Fruit fly (Drosophila melanogaster) whole organism, embryonic: ENCODE measurements around the gene Rbf2.

ENCODE experiments used
- B-H1 ChIP-seq: fragments of 200-800 bp; sonication (Bioruptor generic); IDR thresholded peaks from 3 replicates; pipeline ENCODE4 v1.3.6; 2022; ENCODE audit warnings: missing biosample characterization, missing genetic modification characterization
- Blimp-1 ChIP-seq: fragments of 200-800 bp; sonication (Bioruptor generic); optimal IDR thresholded peaks from 3 replicates; lab custom pipeline; 2018; ENCODE audit warnings: missing biosample characterization, missing genetic modification characterization, mild to moderate bottlenecking, moderate library complexity, missing genetic modification reagents
- CG1024 ChIP-seq: fragments of 200-800 bp; sonication (Bioruptor generic); IDR thresholded peaks from 2 replicates; pipeline ENCODE4 v1.3.6; 2022; ENCODE audit warnings: missing biosample characterization, missing genetic modification characterization
- CG10565 ChIP-seq: fragments of 200-800 bp; sonication (Bioruptor generic); optimal IDR thresholded peaks from 3 replicates; lab custom pipeline; 2016; ENCODE audit warnings: missing biosample characterization, mild to moderate bottlenecking, missing genetic modification characterization
- CG12769 ChIP-seq: fragments of 200-800 bp; sonication (Bioruptor generic); optimal IDR thresholded peaks from 2 replicates; lab custom pipeline; 2019; ENCODE audit warnings: missing biosample characterization, mild to moderate bottlenecking, missing genetic modification characterization, moderate library complexity
- CG15269 ChIP-seq: fragments of 200-800 bp; sonication (Bioruptor generic); optimal IDR thresholded peaks from 2 replicates; lab custom pipeline; 2018; ENCODE audit warnings: missing biosample characterization, mild to moderate bottlenecking, missing genetic modification characterization, moderate library complexity
- CG1603 ChIP-seq: fragments of 200-800 bp; sonication (Bioruptor generic); optimal IDR thresholded peaks from 2 replicates; lab custom pipeline; 2019; ENCODE audit warnings: missing biosample characterization, mild to moderate bottlenecking, missing genetic modification characterization, moderate library complexity
- CG17186 ChIP-seq: fragments of 200-800 bp; sonication (Bioruptor generic); optimal IDR thresholded peaks from 3 replicates; lab custom pipeline; 2017; ENCODE audit warnings: missing biosample characterization, missing genetic modification reagents, missing genetic modification characterization
- CG17359 ChIP-seq: fragments of 200-800 bp; sonication (Bioruptor generic); optimal IDR thresholded peaks from 3 replicates; lab custom pipeline; 2018; ENCODE audit warnings: missing biosample characterization, mild to moderate bottlenecking, missing genetic modification characterization, moderate library complexity
- CG17568 ChIP-seq: fragments of 200-800 bp; sonication (Bioruptor generic); optimal IDR thresholded peaks from 2 replicates; lab custom pipeline; 2018; ENCODE audit warnings: missing biosample characterization, mild to moderate bottlenecking, missing genetic modification characterization, moderate library complexity
- CG17612 ChIP-seq: fragments of 200-800 bp; sonication (Bioruptor generic); IDR thresholded peaks from 2 replicates; pipeline ENCODE4 v1.3.6; 2022; ENCODE audit warnings: missing biosample characterization, missing genetic modification characterization
- CG18619 ChIP-seq: fragments of 200-800 bp; sonication (Bioruptor generic); optimal IDR thresholded peaks from 3 replicates; lab custom pipeline; 2017; ENCODE audit warnings: missing biosample characterization, mild to moderate bottlenecking, missing genetic modification characterization
- CG2678 ChIP-seq: fragments of 200-800 bp; sonication (Bioruptor generic); optimal IDR thresholded peaks from 3 replicates; lab custom pipeline; 2019; ENCODE audit warnings: missing biosample characterization, mild to moderate bottlenecking, missing genetic modification characterization, moderate library complexity
- CG2889 ChIP-seq: fragments of 200-800 bp; sonication (Bioruptor generic); IDR thresholded peaks from 3 replicates; pipeline ENCODE4 v1.3.6; 2022; ENCODE audit warnings: missing biosample characterization, missing genetic modification characterization
- CG30431 ChIP-seq: fragments of 200-800 bp; sonication (Bioruptor generic); optimal IDR thresholded peaks from 2 replicates; lab custom pipeline; 2017; ENCODE audit warnings: missing biosample characterization, missing genetic modification characterization
- CG3407 ChIP-seq: fragments of 200-800 bp; sonication (Bioruptor generic); optimal IDR thresholded peaks from 2 replicates; lab custom pipeline; 2018; ENCODE audit warnings: missing biosample characterization, mild to moderate bottlenecking, missing genetic modification characterization
- CG4617 ChIP-seq: fragments of 200-800 bp; sonication (Bioruptor generic); optimal IDR thresholded peaks from 3 replicates; lab custom pipeline; 2016; ENCODE audit warnings: missing biosample characterization, missing genetic modification characterization, borderline replicate concordance
- CG6813 ChIP-seq: fragments of 200-800 bp; sonication (Bioruptor generic); optimal IDR thresholded peaks from 2 replicates; lab custom pipeline; 2017; ENCODE audit warnings: missing biosample characterization, missing genetic modification characterization, mild to moderate bottlenecking, moderate library complexity, missing genetic modification reagents
- CG7963 ChIP-seq: fragments of 200-800 bp; sonication (Bioruptor generic); IDR thresholded peaks from 3 replicates; pipeline ENCODE4 v1.3.6; 2022; ENCODE audit warnings: missing biosample characterization, missing genetic modification characterization; ENCODE audit not compliant: partially characterized antibody
- CG8359 ChIP-seq: fragments of 200-800 bp; sonication (Bioruptor generic); optimal IDR thresholded peaks from 2 replicates; lab custom pipeline; 2017; ENCODE audit warnings: missing biosample characterization, mild to moderate bottlenecking, missing genetic modification characterization, borderline replicate concordance
- CG9727 ChIP-seq: fragments of 200-800 bp; sonication (Bioruptor generic); optimal IDR thresholded peaks from 3 replicates; lab custom pipeline; 2017; ENCODE audit warnings: missing biosample characterization, mild to moderate bottlenecking, missing genetic modification characterization
- Camta ChIP-seq: fragments of 200-800 bp; sonication (Bioruptor generic); optimal IDR thresholded peaks from 2 replicates; lab custom pipeline; 2016; ENCODE audit warnings: missing biosample characterization, missing genetic modification characterization
- CoRest ChIP-seq: fragments of 200-800 bp; sonication (Bioruptor generic); optimal IDR thresholded peaks from 3 replicates; lab custom pipeline; 2018; ENCODE audit warnings: missing biosample characterization, mild to moderate bottlenecking, missing genetic modification characterization, moderate library complexity
- Drgx ChIP-seq: fragments of 200-800 bp; sonication (Bioruptor generic); IDR thresholded peaks from 2 replicates; pipeline ENCODE4 v1.3.6; 2022; ENCODE audit warnings: missing biosample characterization, missing genetic modification characterization
- Ets65A ChIP-seq: fragments of 200-800 bp; sonication (Bioruptor generic); peaks from one replicate; lab custom pipeline; 2016; ENCODE audit warnings: missing biosample characterization, missing genetic modification characterization
- Ets97D ChIP-seq: fragments of 200-800 bp; sonication (Bioruptor generic); optimal IDR thresholded peaks from 3 replicates; lab custom pipeline; 2016; ENCODE audit warnings: missing biosample characterization, missing genetic modification characterization
- Fer2 ChIP-seq: fragments of 200-800 bp; sonication (Bioruptor generic); optimal IDR thresholded peaks from 2 replicates; lab custom pipeline; 2018; ENCODE audit warnings: missing biosample characterization, mild to moderate bottlenecking, missing genetic modification characterization, moderate library complexity
- Hr51 ChIP-seq, 2 experiments: fragments of 200-800 bp; sonication (Bioruptor generic); optimal IDR thresholded peaks; 2 replicates in 1 of 2; 3 replicates in 1 of 2; lab custom pipeline; 2016 to 2018; ENCODE audit warnings: missing biosample characterization in 2 of 2, missing genetic modification characterization in 2 of 2, mild to moderate bottlenecking in 1 of 2, moderate library complexity in 1 of 2
- Hsf ChIP-seq: fragments of 200-800 bp; sonication (Bioruptor generic); optimal IDR thresholded peaks from 3 replicates; lab custom pipeline; 2016; ENCODE audit warnings: missing biosample characterization, missing genetic modification characterization
- MBD-R2 ChIP-seq: fragments of 200-800 bp; sonication (Bioruptor generic); IDR thresholded peaks from 2 replicates; pipeline ENCODE4 v1.3.6; 2022; ENCODE audit warnings: missing biosample characterization, missing genetic modification characterization
- PHDP ChIP-seq: fragments of 200-800 bp; sonication (Bioruptor generic); optimal IDR thresholded peaks from 3 replicates; lab custom pipeline; 2018; ENCODE audit warnings: missing biosample characterization, mild to moderate bottlenecking, missing genetic modification characterization, moderate library complexity
- Rx ChIP-seq: fragments of 200-800 bp; sonication (Bioruptor generic); IDR thresholded peaks from 2 replicates; pipeline ENCODE4 v1.3.6; 2022; ENCODE audit warnings: missing biosample characterization, missing genetic modification characterization
- TFAM ChIP-seq: fragments of 200-800 bp; sonication (Bioruptor generic); optimal IDR thresholded peaks from 2 replicates; lab custom pipeline; 2017; ENCODE audit warnings: missing biosample characterization, missing genetic modification characterization, inconsistent platforms
- crol ChIP-seq: fragments of 200-800 bp; sonication (Bioruptor generic); IDR thresholded peaks from 2 replicates; pipeline ENCODE4 v1.3.6; 2022; ENCODE audit warnings: missing biosample characterization, missing genetic modification characterization
- danr ChIP-seq: fragments of 200-800 bp; sonication (Bioruptor generic); IDR thresholded peaks from 2 replicates; pipeline ENCODE4 v1.3.6; 2022; ENCODE audit warnings: missing biosample characterization, missing genetic modification characterization
- gce ChIP-seq: fragments of 200-800 bp; sonication (Bioruptor generic); IDR thresholded peaks from 3 replicates; pipeline ENCODE4 v1.3.6; 2022; ENCODE audit warnings: missing biosample characterization, missing genetic modification characterization
- gcm2 ChIP-seq: fragments of 200-800 bp; sonication (Bioruptor generic); optimal IDR thresholded peaks from 2 replicates; lab custom pipeline; 2016; ENCODE audit warnings: missing biosample characterization, missing genetic modification characterization
- hbn ChIP-seq: fragments of 200-800 bp; sonication (Bioruptor generic); IDR thresholded peaks from 2 replicates; pipeline ENCODE4 v1.3.6; 2022; ENCODE audit warnings: missing biosample characterization, missing genetic modification characterization; ENCODE audit not compliant: partially characterized antibody
- insv ChIP-seq, 2 experiments: fragments of 200-800 bp; sonication (Bioruptor generic); optimal IDR thresholded peaks; 3 replicates each; lab custom pipeline; 2016 to 2018; ENCODE audit warnings: missing biosample characterization in 2 of 2, missing genetic modification characterization in 2 of 2
- ken ChIP-seq: fragments of 200-800 bp; sonication (Bioruptor generic); IDR thresholded peaks from 3 replicates; pipeline ENCODE4 v1.3.6; 2022; ENCODE audit warnings: missing biosample characterization, missing genetic modification characterization
- klu ChIP-seq: fragments of 200-800 bp; sonication (Bioruptor generic); IDR thresholded peaks from 2 replicates; pipeline ENCODE4 v1.3.6; 2022; ENCODE audit warnings: missing biosample characterization, missing genetic modification characterization
- kni ChIP-seq: fragments of 200-800 bp; sonication (Bioruptor generic); optimal IDR thresholded peaks from 3 replicates; lab custom pipeline; 2017; ENCODE audit warnings: mild to moderate bottlenecking, missing biosample characterization, missing genetic modification reagents, missing genetic modification characterization
- phol ChIP-seq: fragments of 200-800 bp; sonication (Bioruptor generic); optimal IDR thresholded peaks from 3 replicates; lab custom pipeline; 2018; ENCODE audit warnings: missing biosample characterization, mild to moderate bottlenecking, missing genetic modification characterization, moderate library complexity
- salm ChIP-seq: fragments of 200-800 bp; sonication (Bioruptor generic); optimal IDR thresholded peaks from 2 replicates; lab custom pipeline; 2018; ENCODE audit warnings: missing biosample characterization, mild to moderate bottlenecking, missing genetic modification characterization
- slou ChIP-seq: fragments of 200-800 bp; sonication (Bioruptor generic); optimal IDR thresholded peaks from 3 replicates; lab custom pipeline; 2016; ENCODE audit warnings: missing biosample characterization, missing genetic modification characterization
- sna ChIP-seq: fragments of 200-800 bp; sonication (Bioruptor generic); IDR thresholded peaks from 2 replicates; pipeline ENCODE4 v1.3.6; 2022; ENCODE audit warnings: missing biosample characterization, missing genetic modification characterization; ENCODE audit not compliant: partially characterized antibody
- sqz ChIP-seq: fragments of 200-800 bp; sonication (Bioruptor generic); optimal IDR thresholded peaks from 3 replicates; lab custom pipeline; 2018; ENCODE audit warnings: missing biosample characterization, mild to moderate bottlenecking, missing genetic modification characterization
- tio ChIP-seq: fragments of 200-800 bp; sonication (Bioruptor generic); optimal IDR thresholded peaks from 2 replicates; lab custom pipeline; 2017; ENCODE audit warnings: missing biosample characterization, missing genetic modification characterization, inconsistent platforms
- wek ChIP-seq: fragments of 200-800 bp; sonication (Bioruptor generic); optimal IDR thresholded peaks from 3 replicates; lab custom pipeline; 2018; ENCODE audit warnings: missing biosample characterization, mild to moderate bottlenecking, missing genetic modification characterization, moderate library complexity

Gene Rbf2

dm6 chr3R:16005943-16006342 lies 40.7 kb downstream of the Rbf2 start (continued):
- TF ChIP-seq Camta (GFP tag; lab: Kevin White, UChicago), result no peak
- TF ChIP-seq CG30431 (GFP tag; lab: Kevin White, UChicago), result no peak
- TF ChIP-seq CG1024, result no peak
- TF ChIP-seq insv (GFP tag; optimal IDR thresholded peaks at IDR 0.05; lab: Kevin White, UChicago), result peak in 1 of 2 experiments; percentile 10
- no peak for TF ChIP-seq tio
- no peak for TF ChIP-seq Fer2 (tag; lab: Kevin White, UChicago)
- no peak for TF ChIP-seq Ets97D (GFP tag; lab: Kevin White, UChicago)
- TF ChIP-seq CG10565 (GFP tag; lab: Kevin White, UChicago), result no peak
- TF ChIP-seq phol, result no peak
- no peak for TF ChIP-seq CG17186 (GFP tag; lab: Kevin White, UChicago)
- TF ChIP-seq gce (GFP tag; lab: Robert Waterston, UW), result no peak
- TF ChIP-seq MBD-R2 (GFP tag; lab: Robert Waterston, UW), result no peak
- TF ChIP-seq CG1603 (tag; lab: Kevin White, UChicago), result peak; percentile 52
- peak; percentile 37 for TF ChIP-seq CG9727
- TF ChIP-seq CG2889 (GFP tag; lab: Robert Waterston, UW), result no peak
- no peak for TF ChIP-seq B-H1 (GFP tag; lab: Robert Waterston, UW)
- no peak for TF ChIP-seq gcm2 (GFP tag; lab: Kevin White, UChicago)
- TF ChIP-seq CG15269 (tag; lab: Kevin White, UChicago), result peak; percentile 38

dm6 chr3R:16006806-16007556 lies 41.7 kb downstream of the Rbf2 start:
- TF ChIP-seq CG17568 (no peak), Hr51 (GFP tag; optimal IDR thresholded peaks at IDR 0.05; lab: Kevin White, UChicago) (no peak), CG17359 (tag; lab: Kevin White, UChicago) (no peak), Ets65A (GFP tag; lab: Kevin White, UChicago) (no peak), Drgx (GFP tag; lab: Robert Waterston, UW) (no peak), Hsf (GFP tag; lab: Kevin White, UChicago) (no peak), sna (GFP tag; lab: Robert Waterston, UW) (no peak), Rx (no peak), CoRest (tag; lab: Kevin White, UChicago) (no peak), PHDP (tag; lab: Kevin White, UChicago) (no peak), CG4617 (GFP tag; lab: Kevin White, UChicago) (no peak), CG17612 (GFP tag; lab: Robert Waterston, UW) (no peak), CG18619 (GFP tag; lab: Kevin White, UChicago) (no peak), wek (no peak), CG7963 (GFP tag; lab: Robert Waterston, UW) (no peak), ken (0 out of 3 replicates have a peak, but pooled peaks have one; percentile 5), kni (GFP tag; lab: Kevin White, UChicago) (peak; percentile 47), slou (GFP tag; lab: Kevin White, UChicago) (no peak), CG8359 (GFP tag; lab: Kevin White, UChicago) (peak; percentile 16), CG6813 (GFP tag; lab: Kevin White, UChicago) (peak; percentile 24), hbn (GFP tag; lab: Robert Waterston, UW) (no peak), danr (GFP tag; lab: Robert Waterston, UW) (no peak), crol (GFP tag; lab: Robert Waterston, UW) (peak; percentile 66), salm (tag; lab: Kevin White, UChicago) (no peak), CG3407 (no peak), sqz (GFP tag; lab: Kevin White, UChicago) (peak; percentile 46), TFAM (no peak), klu (GFP tag; lab: Robert Waterston, UW) (no peak), Blimp-1 (GFP tag; lab: Kevin White, UChicago) (no peak), CG2678 (tag; lab: Kevin White, UChicago) (no peak), CG12769 (tag; lab: Kevin White, UChicago) (no peak)
